Worm (Caenorhabditis elegans) whole organism, L4/young adult: Measurements from ENCODE around the gene T14B4.9.

ENCODE experiments used
- dao-5 ChIP-seq: sonication (generic microtip); optimal IDR thresholded peaks from 2 replicates; lab custom pipeline; 2016; ENCODE audit warnings: missing genotype, missing genetic modification characterization, moderate library complexity, missing compliant biosample characterization
- him-1 ChIP-seq: sonication (generic microtip); optimal IDR thresholded peaks from 2 replicates; lab custom pipeline; 2016; ENCODE audit warnings: missing genotype, missing genetic modification reagents, missing genetic modification characterization, missing compliant biosample characterization

DNA sequence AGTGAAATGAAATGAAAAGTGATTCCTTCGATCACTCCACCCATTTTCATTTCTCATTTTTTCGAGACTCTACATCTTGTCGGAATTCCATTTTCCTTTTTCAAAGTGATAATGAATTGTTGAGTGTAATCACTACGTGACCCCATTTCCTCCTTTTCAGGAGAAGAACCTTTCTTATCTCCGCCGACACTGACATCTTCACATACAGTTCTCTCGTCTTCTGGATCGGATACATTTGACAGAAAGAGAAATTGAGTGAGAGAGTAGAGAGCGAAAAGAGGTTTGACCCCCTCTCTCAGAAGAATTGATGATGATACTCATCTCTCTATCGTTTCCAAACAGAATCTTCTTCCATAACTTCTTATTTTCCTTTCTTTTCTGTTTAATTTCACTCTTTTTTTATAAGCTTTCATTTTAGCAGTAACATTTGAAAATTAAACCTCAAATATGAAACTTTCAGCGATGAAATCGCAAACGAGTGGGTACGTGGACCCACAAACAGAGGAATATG is 19.7 kb downstream of the T14B4.9 start, which contains the start of gene dpy-2:
- TF ChIP-seq him-1 (tag; lab: Kevin White, UChicago) = no peak
- TF ChIP-seq dao-5 (tag; lab: Kevin White, UChicago) = no peak
